Fruit fly (Drosophila melanogaster) whole organism, prepupa: ENCODE results near the gene Rab9Db.
A peak's percentile ranks its signal among the peaks of the same experiment; 100 is the strongest.

ENCODE experiments used
- CG10631 ChIP-seq: fragments of 200-800 bp; sonication (Bioruptor generic); optimal IDR thresholded peaks from 2 replicates; lab custom pipeline; 2016; ENCODE audit warnings: missing biosample characterization, missing genetic modification characterization
- CG10669 ChIP-seq: fragments of 200-800 bp; sonication (Bioruptor generic); optimal IDR thresholded peaks from 3 replicates; lab custom pipeline; 2018; ENCODE audit warnings: missing biosample characterization, mild to moderate bottlenecking, missing genetic modification characterization, moderate library complexity
- CG11294 ChIP-seq: fragments of 200-800 bp; sonication (Bioruptor generic); IDR thresholded peaks from 2 replicates; pipeline ENCODE4 v1.3.6; 2022; ENCODE audit warnings: missing biosample characterization, missing genetic modification characterization
- CG15336 ChIP-seq: fragments of 200-800 bp; sonication (Bioruptor generic); IDR thresholded peaks from 2 replicates; pipeline ENCODE4 v1.3.6; 2022; ENCODE audit warnings: missing biosample characterization, missing genetic modification characterization
- CG1621 ChIP-seq: fragments of 200-800 bp; sonication (Bioruptor generic); optimal IDR thresholded peaks from 3 replicates; lab custom pipeline; 2018; ENCODE audit warnings: missing biosample characterization, mild to moderate bottlenecking, missing genetic modification characterization
- CG16779 ChIP-seq: fragments of 200-800 bp; sonication (Bioruptor generic); optimal IDR thresholded peaks from 3 replicates; lab custom pipeline; 2017; ENCODE audit warnings: missing biosample characterization, mild to moderate bottlenecking, missing genetic modification characterization
- CG3032 ChIP-seq: fragments of 200-800 bp; optimal IDR thresholded peaks from 2 replicates; lab custom pipeline; 2019; ENCODE audit warnings: missing biosample characterization, mild to moderate bottlenecking, missing genetic modification characterization, moderate library complexity
- CG31627 ChIP-seq: fragments of 200-800 bp; sonication (Bioruptor generic); optimal IDR thresholded peaks from 3 replicates; lab custom pipeline; 2016; ENCODE audit warnings: missing biosample characterization, missing genetic modification characterization
- CG32006 ChIP-seq: fragments of 200-800 bp; sonication (Bioruptor generic); optimal IDR thresholded peaks from 3 replicates; lab custom pipeline; 2017; ENCODE audit warnings: missing biosample characterization, mild to moderate bottlenecking, missing genetic modification characterization
- CG34406 ChIP-seq: fragments of 200-800 bp; sonication (Bioruptor generic); optimal IDR thresholded peaks from 3 replicates; lab custom pipeline; 2016; ENCODE audit warnings: missing biosample characterization, missing genetic modification characterization
- CG3919 ChIP-seq: fragments of 200-800 bp; sonication (Bioruptor generic); optimal IDR thresholded peaks from 3 replicates; lab custom pipeline; 2016; ENCODE audit warnings: missing biosample characterization, missing genetic modification characterization
- CG6163 ChIP-seq: fragments of 200-800 bp; sonication (Bioruptor generic); IDR thresholded peaks from 3 replicates; pipeline ENCODE4 v1.3.6; 2022; ENCODE audit warnings: missing biosample characterization, missing genetic modification characterization
- CG6276 ChIP-seq: fragments of 200-800 bp; sonication (Bioruptor generic); optimal IDR thresholded peaks from 2 replicates; lab custom pipeline; 2017; ENCODE audit warnings: missing biosample characterization, mild to moderate bottlenecking, missing genetic modification characterization
- CG6792 ChIP-seq: fragments of 200-800 bp; sonication (Bioruptor generic); optimal IDR thresholded peaks from 3 replicates; lab custom pipeline; 2016; ENCODE audit warnings: missing biosample characterization, missing genetic modification characterization
- CG6808 ChIP-seq: fragments of 200-800 bp; sonication (Bioruptor generic); optimal IDR thresholded peaks from 3 replicates; lab custom pipeline; 2017; ENCODE audit warnings: missing biosample characterization, missing genetic modification characterization, mild to moderate bottlenecking, moderate library complexity, missing genetic modification reagents
- CG6854 ChIP-seq: fragments of 200-800 bp; sonication (Bioruptor generic); optimal IDR thresholded peaks from 2 replicates; lab custom pipeline; 2017; ENCODE audit warnings: missing biosample characterization, mild to moderate bottlenecking, missing genetic modification characterization
- CG7368 ChIP-seq: fragments of 200-800 bp; sonication (Bioruptor generic); optimal IDR thresholded peaks from 3 replicates; lab custom pipeline; 2016; ENCODE audit warnings: missing biosample characterization, missing genetic modification characterization
- CG8119 ChIP-seq: fragments of 200-800 bp; sonication (Bioruptor generic); IDR thresholded peaks from 3 replicates; pipeline ENCODE4 v1.3.6; 2022; ENCODE audit warnings: missing biosample characterization, missing genetic modification characterization
- CG8319 ChIP-seq: fragments of 200-800 bp; sonication (Bioruptor generic); optimal IDR thresholded peaks from 3 replicates; lab custom pipeline; 2016; ENCODE audit warnings: missing biosample characterization, missing genetic modification characterization
- CG9139 ChIP-seq: fragments of 200-800 bp; sonication (Bioruptor generic); optimal IDR thresholded peaks from 3 replicates; lab custom pipeline; 2017; ENCODE audit warnings: missing biosample characterization, mild to moderate bottlenecking, missing genetic modification characterization
- Eip78C ChIP-seq: fragments of 200-800 bp; sonication (Bioruptor generic); peaks from one replicate; lab custom pipeline; 2016; ENCODE audit warnings: missing biosample characterization, missing genetic modification characterization
- Eip93F ChIP-seq: fragments of 200-800 bp; sonication (Bioruptor generic); optimal IDR thresholded peaks from 2 replicates; lab custom pipeline; 2016; ENCODE audit warnings: missing biosample characterization, mild to moderate bottlenecking, missing genetic modification characterization
- Ets96B ChIP-seq: fragments of 200-800 bp; optimal IDR thresholded peaks from 2 replicates; lab custom pipeline; 2019; ENCODE audit warnings: missing biosample characterization, mild to moderate bottlenecking, missing genetic modification characterization, moderate library complexity
- Gug ChIP-seq: fragments of 200-800 bp; sonication (Bioruptor generic); IDR thresholded peaks from 2 replicates; pipeline ENCODE4 v1.3.6; 2022; ENCODE audit warnings: missing biosample characterization, missing genetic modification characterization
- Hr38 ChIP-seq: sonication (Bioruptor generic); optimal IDR thresholded peaks from 2 replicates; lab custom pipeline; 2016; ENCODE audit warnings: missing biosample characterization, missing genetic modification characterization
- Hr39 ChIP-seq: fragments of 200-800 bp; sonication (Bioruptor generic); optimal IDR thresholded peaks from 2 replicates; lab custom pipeline; 2016; ENCODE audit warnings: missing biosample characterization, missing genetic modification characterization
- Hr4 ChIP-seq: fragments of 200-800 bp; sonication (Bioruptor generic); optimal IDR thresholded peaks from 3 replicates; lab custom pipeline; 2016; ENCODE audit warnings: missing biosample characterization, missing genetic modification characterization
- Lpt ChIP-seq: fragments of 200-800 bp; sonication (Bioruptor generic); optimal IDR thresholded peaks from 3 replicates; lab custom pipeline; 2016; ENCODE audit warnings: missing biosample characterization, missing genetic modification characterization
- Smox ChIP-seq: fragments of 200-800 bp; sonication (Bioruptor generic); optimal IDR thresholded peaks from 3 replicates; lab custom pipeline; 2016; ENCODE audit warnings: missing biosample characterization, missing genetic modification characterization
- Sox14 ChIP-seq: fragments of 200-800 bp; sonication (Bioruptor generic); optimal IDR thresholded peaks from 3 replicates; lab custom pipeline; 2016; ENCODE audit warnings: missing biosample characterization, missing genetic modification characterization
- Sox15 ChIP-seq: fragments of 200-800 bp; sonication (Bioruptor generic); optimal IDR thresholded peaks from 3 replicates; lab custom pipeline; 2016; ENCODE audit warnings: missing biosample characterization, missing genetic modification characterization
- achi ChIP-seq: fragments of 200-800 bp; sonication (Bioruptor generic); optimal IDR thresholded peaks from 3 replicates; lab custom pipeline; 2016; ENCODE audit warnings: missing biosample characterization, missing genetic modification characterization
- acj6 ChIP-seq: fragments of 200-800 bp; sonication (Bioruptor generic); optimal IDR thresholded peaks from 3 replicates; lab custom pipeline; 2016; ENCODE audit warnings: missing biosample characterization, missing genetic modification characterization
- cyc ChIP-seq: fragments of 200-800 bp; sonication (Bioruptor generic); optimal IDR thresholded peaks from 3 replicates; lab custom pipeline; 2016; ENCODE audit warnings: missing biosample characterization, missing genetic modification characterization
- dsx ChIP-seq: fragments of 200-800 bp; optimal IDR thresholded peaks from 3 replicates; lab custom pipeline; 2019; ENCODE audit warnings: missing biosample characterization, mild to moderate bottlenecking, missing genetic modification characterization, moderate library complexity; ENCODE audit not compliant: poor library complexity, severe bottlenecking
- eg ChIP-seq: fragments of 200-800 bp; sonication (Bioruptor generic); IDR thresholded peaks from 3 replicates; pipeline ENCODE4 v1.3.6; 2022; ENCODE audit warnings: missing biosample characterization, missing genetic modification characterization
- esn ChIP-seq: fragments of 200-800 bp; sonication (Bioruptor generic); optimal IDR thresholded peaks from 2 replicates; lab custom pipeline; 2016; ENCODE audit warnings: missing biosample characterization, mild to moderate bottlenecking, missing genetic modification characterization, moderate library complexity
- fd85E ChIP-seq: fragments of 200-800 bp; sonication (Bioruptor generic); optimal IDR thresholded peaks from 3 replicates; lab custom pipeline; 2016; ENCODE audit warnings: missing biosample characterization, missing genetic modification characterization
- lz ChIP-seq: fragments of 200-800 bp; sonication (Bioruptor generic); optimal IDR thresholded peaks from 3 replicates; lab custom pipeline; 2016; ENCODE audit warnings: missing biosample characterization, missing genetic modification characterization
- net ChIP-seq: fragments of 200-800 bp; sonication (Bioruptor generic); optimal IDR thresholded peaks from 3 replicates; lab custom pipeline; 2016; ENCODE audit warnings: missing biosample characterization, missing genetic modification characterization
- pdm3 ChIP-seq: fragments of 200-800 bp; sonication (Bioruptor generic); optimal IDR thresholded peaks from 3 replicates; lab custom pipeline; 2016; ENCODE audit warnings: missing biosample characterization, missing genetic modification characterization
- salr ChIP-seq, 2 experiments: fragments of 200-800 bp; sonication (Bioruptor generic); optimal IDR thresholded peaks; 3 replicates each; lab custom pipeline; 2016 to 2018; ENCODE audit warnings: missing biosample characterization in 2 of 2, missing genetic modification characterization in 2 of 2, mild to moderate bottlenecking in 1 of 2
- ss ChIP-seq, 2 experiments: fragments of 200-800 bp; sonication (Bioruptor generic); optimal IDR thresholded peaks; 2 replicates in 1 of 2; 3 replicates in 1 of 2; lab custom pipeline; 2017 to 2018; ENCODE audit warnings: mild to moderate bottlenecking in 2 of 2, missing biosample characterization in 2 of 2, missing genetic modification characterization in 2 of 2, moderate library complexity in 1 of 2
- svp ChIP-seq: fragments of 200-800 bp; sonication (Bioruptor generic); peaks from one replicate; lab custom pipeline; 2016; ENCODE audit warnings: missing biosample characterization, missing genetic modification characterization
- topi ChIP-seq: fragments of 200-800 bp; sonication (Bioruptor generic); optimal IDR thresholded peaks from 3 replicates; lab custom pipeline; 2016; ENCODE audit warnings: missing biosample characterization, missing genetic modification characterization
- vri ChIP-seq: fragments of 200-800 bp; sonication (Bioruptor generic); optimal IDR thresholded peaks from 3 replicates; lab custom pipeline; 2016; ENCODE audit warnings: missing biosample characterization, mild to moderate bottlenecking, missing genetic modification characterization

Rab9Db gene

DNA sequence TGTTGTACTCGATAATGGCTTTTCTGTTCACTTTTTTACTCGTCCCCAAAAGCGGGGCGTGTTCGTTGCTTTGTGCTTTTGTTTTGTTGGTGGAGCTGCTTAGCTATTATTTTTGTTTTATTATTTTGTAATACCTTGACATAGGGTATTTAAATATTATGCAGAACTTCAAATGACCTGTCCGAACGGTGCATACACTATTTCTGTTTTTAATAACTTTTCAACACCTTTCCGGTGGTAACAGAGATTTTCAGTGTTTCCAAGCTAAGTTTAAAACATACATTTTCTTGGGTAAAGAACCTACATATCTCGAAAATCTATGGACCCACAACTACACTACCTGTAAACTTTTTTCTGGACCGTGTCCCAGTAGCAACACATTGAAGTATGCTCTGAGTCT, 35.6 kb downstream of the Rab9Db start (continued):
- TF ChIP-seq CG34406 (GFP tag; lab: Kevin White, UChicago) (peak; percentile 34), Gug (peak; percentile 81), Hr38 (GFP tag; lab: Kevin White, UChicago) (no peak), dsx (GFP tag; lab: Kevin White, UChicago) (no peak), CG3032 (tag; lab: Kevin White, UChicago) (peak; percentile 64), Ets96B (tag; lab: Kevin White, UChicago) (peak; percentile 61), lz (GFP tag; lab: Kevin White, UChicago) (peak; percentile 71), Hr4 (GFP tag; lab: Kevin White, UChicago) (peak; percentile 79)

DNA sequence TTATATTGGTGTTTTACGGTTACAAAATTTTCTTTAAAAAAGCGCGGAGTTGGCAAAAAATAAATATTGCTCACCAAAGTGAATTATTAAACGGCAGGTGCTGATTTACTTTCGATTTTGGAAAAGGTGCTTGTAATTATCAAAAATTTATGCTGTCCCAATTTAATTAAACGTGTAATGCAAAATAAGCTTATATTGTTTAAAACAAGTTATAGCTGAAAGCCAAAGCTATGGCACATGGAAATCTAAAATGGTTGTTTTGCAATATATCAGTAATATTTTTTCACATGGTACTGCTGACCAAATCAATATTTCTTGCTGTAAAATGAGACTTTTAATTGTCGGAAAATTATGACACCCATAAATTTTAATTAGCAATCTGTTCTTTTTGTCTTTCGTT, 36.9 kb downstream of the Rab9Db start:
- TF ChIP-seq CG7368: no peak

DNA sequence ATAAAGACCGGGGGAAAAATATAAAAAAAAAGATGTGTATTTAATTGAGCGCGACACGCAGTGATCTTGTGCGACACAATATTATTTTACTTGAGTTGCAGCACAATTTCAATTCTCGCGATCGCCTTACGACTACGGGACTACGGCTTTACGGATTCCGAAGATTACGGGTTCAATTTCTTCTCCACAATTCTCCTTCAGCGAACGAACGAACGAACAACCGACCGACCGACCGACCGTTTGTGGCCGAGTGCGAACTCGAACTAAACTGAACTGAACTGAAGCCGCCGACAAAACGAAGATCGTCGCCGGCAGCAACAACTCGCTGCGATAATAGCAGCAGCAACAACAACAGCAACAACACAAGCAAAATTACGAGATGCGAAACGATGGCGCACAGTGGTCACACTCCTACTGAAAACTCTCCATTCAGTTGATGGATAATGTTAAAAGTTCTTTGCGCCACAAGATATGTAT, 37.8 kb downstream of the Rab9Db start, which contains the start of gene spri:
Gene spri (minus strand): TSS at position 265 of the 477 bp plus-strand sequence.
- TF ChIP-seq CG3919 (GFP tag; lab: Kevin White, UChicago) (peak; percentile 22), CG11294 (no peak), Lpt (peak; percentile 12), achi (GFP tag; lab: Kevin White, UChicago) (no peak), CG9139 (GFP tag; lab: Kevin White, UChicago) (peak; percentile 62), CG16779 (tag; lab: Kevin White, UChicago) (peak; percentile 35), Hr39 (GFP tag; lab: Kevin White, UChicago) (no peak), Smox (GFP tag; lab: Kevin White, UChicago) (no peak), CG32006 (GFP tag; lab: Kevin White, UChicago) (no peak), topi (GFP tag; lab: Kevin White, UChicago) (peak; percentile 7), net (no peak), Eip78C (GFP tag; lab: Kevin White, UChicago) (peak; percentile 66), CG1621 (tag; lab: Kevin White, UChicago) (peak; percentile 96), CG6163 (peak; percentile 68), Hr4 (GFP tag; lab: Kevin White, UChicago) (peak; percentile 7), eg (GFP tag; lab: Robert Waterston, UW) (peak; percentile 71), CG15336 (GFP tag; lab: Robert Waterston, UW) (peak; percentile 62), CG6808 (GFP tag; lab: Kevin White, UChicago) (peak; percentile 70), CG8319 (peak; percentile 14), Sox15 (GFP tag; lab: Kevin White, UChicago) (no peak), salr (GFP tag; optimal IDR thresholded peaks at IDR 0.05; lab: Kevin White, UChicago) (no peak), ss (GFP tag; optimal IDR thresholded peaks at IDR 0.05; lab: Kevin White, UChicago) (peak; percentile 58 to 74), CG10631 (GFP tag; lab: Kevin White, UChicago) (no peak), Sox14 (GFP tag; lab: Kevin White, UChicago) (peak; percentile 9), pdm3 (GFP tag; lab: Kevin White, UChicago) (peak; percentile 12), cyc (no peak), Gug (0 out of 2 replicates have a peak, but pooled peaks have one; percentile 36), lz (GFP tag; lab: Kevin White, UChicago) (no peak), CG34406 (GFP tag; lab: Kevin White, UChicago) (no peak), CG3032 (tag; lab: Kevin White, UChicago) (peak; percentile 46), CG6792 (GFP tag; lab: Kevin White, UChicago) (no peak), Ets96B (tag; lab: Kevin White, UChicago) (peak; percentile 31), CG31627 (GFP tag; lab: Kevin White, UChicago) (no peak), svp (GFP tag; lab: Kevin White, UChicago) (peak; percentile 97), dsx (GFP tag; lab: Kevin White, UChicago) (peak; percentile 39), CG8119 (GFP tag; lab: Robert Waterston, UW) (peak; percentile 66; the same call in 2 of the 3 replicates), CG10669 (GFP tag; lab: Kevin White, UChicago) (peak; percentile 29), esn (GFP tag; lab: Kevin White, UChicago) (peak; percentile 8), Eip93F (GFP tag; lab: Kevin White, UChicago) (peak; percentile 38), Hr38 (GFP tag; lab: Kevin White, UChicago) (no peak), CG6276 (peak; percentile 83), fd85E (GFP tag; lab: Kevin White, UChicago) (peak; percentile 43), CG6854 (GFP tag; lab: Kevin White, UChicago) (peak; percentile 41), CG7368 (peak; percentile 2), vri (GFP tag; lab: Kevin White, UChicago) (peak; percentile 90), acj6 (GFP tag; lab: Kevin White, UChicago) (peak; percentile 7)
